Fruit fly (Drosophila melanogaster): ENCODE data around the gene mRpS21.
A peak's percentile ranks its signal among the peaks of the same experiment; 100 is the strongest.

mRpS21 gene

DNA sequence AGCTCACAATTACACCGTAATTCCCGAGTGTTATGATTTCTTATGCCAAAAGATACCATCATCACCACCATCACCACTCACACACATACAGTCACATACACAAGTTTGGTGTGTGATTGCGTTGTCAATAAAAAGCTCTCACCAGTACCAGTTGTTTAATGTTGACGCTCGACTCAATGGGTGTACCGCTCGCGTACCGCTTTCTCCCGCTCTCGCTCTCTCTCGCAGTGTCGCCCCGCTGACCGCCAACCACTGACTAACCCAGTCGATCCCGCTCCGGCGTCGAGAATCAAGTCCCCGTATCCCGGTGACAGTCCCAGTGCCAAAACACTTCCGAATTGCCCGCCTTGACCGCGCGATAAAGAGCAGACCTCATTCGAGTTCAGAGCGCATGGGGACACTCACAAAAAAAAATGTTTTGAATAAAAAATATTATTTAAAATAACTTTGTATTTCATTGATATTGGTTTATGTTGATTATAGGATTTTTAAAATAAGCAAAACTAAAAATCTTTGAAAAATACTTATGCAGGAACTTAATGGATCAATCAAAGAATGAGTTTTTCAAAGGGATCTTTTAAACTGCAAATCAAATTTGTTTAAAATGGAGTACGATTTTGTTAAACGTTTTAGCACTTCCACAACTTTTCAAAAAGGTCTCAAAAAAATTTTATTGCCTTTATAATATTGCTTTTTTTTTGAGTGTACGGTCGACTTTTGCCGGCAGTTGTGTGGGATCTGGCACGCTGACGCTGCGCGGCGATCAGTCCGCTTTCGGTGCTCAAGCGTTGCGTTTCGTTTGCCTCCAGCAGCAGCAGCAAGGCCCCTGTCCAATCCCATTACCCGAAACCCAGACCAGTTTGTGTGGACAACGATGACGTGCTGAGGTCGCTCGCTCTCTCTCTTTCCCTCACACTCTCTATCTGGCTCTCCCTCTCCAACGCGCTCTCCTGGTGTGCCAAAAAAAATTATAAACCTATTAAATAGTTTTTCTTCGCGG, 17.1 kb downstream of the mRpS21 start, which contains the start of gene Dic1 (continued):
- TF ChIP-seq stwl (tag; optimal IDR thresholded peaks at IDR 0.05) (peak; percentile 37), repo (GFP tag; optimal IDR thresholded peaks at IDR 0.05) (peak; percentile 82), hkb (optimal IDR thresholded peaks at IDR 0.05) (no peak), hkb (GFP tag; IDR thresholded peaks at IDR 0.05) (peak; percentile 96), Sox100B (GFP tag; optimal IDR thresholded peaks at IDR 0.05) (peak; percentile 99), phol (tag; optimal IDR thresholded peaks at IDR 0.05) (peak; percentile 98), Adf1 (GFP tag; IDR thresholded peaks at IDR 0.05) (peak; percentile 73), dati (GFP tag; IDR thresholded peaks at IDR 0.05) (peak; percentile 77), CG15514 (GFP tag; optimal IDR thresholded peaks at IDR 0.05) (peak; percentile 90), schlank (tag; optimal IDR thresholded peaks at IDR 0.05) (peak; percentile 91), CG30431 (GFP tag; optimal IDR thresholded peaks at IDR 0.05) (peak; percentile 93), CG32532 (GFP tag; IDR thresholded peaks at IDR 0.05) (peak; percentile 93), CG4617 (GFP tag; optimal IDR thresholded peaks at IDR 0.05; ENCODE audit: borderline replicate concordance) (peak; percentile 84), CG6791 (GFP tag; IDR thresholded peaks at IDR 0.05; ENCODE audit: partially characterized antibody) (no peak), CG10274 (GFP tag; optimal IDR thresholded peaks at IDR 0.05) (peak; percentile 91), gsb (GFP tag; IDR thresholded peaks at IDR 0.05) (peak; percentile 75), CG18011 (GFP tag; optimal IDR thresholded peaks at IDR 0.05) (peak; percentile 87), CG31224 (GFP tag; IDR thresholded peaks at IDR 0.05) (peak; percentile 86), tna (GFP tag; IDR thresholded peaks at IDR 0.05; ENCODE audit: partially characterized antibody) (peak; percentile 52; the same call in 1 of the 2 replicates), CG3995 (GFP tag; optimal IDR thresholded peaks at IDR 0.05) (peak; percentile 74), nom (GFP tag; optimal IDR thresholded peaks at IDR 0.05) (peak; percentile 87), cg (GFP tag; optimal IDR thresholded peaks at IDR 0.05) (peak; percentile 74), hth (optimal IDR thresholded peaks at IDR 0.05) (no peak), CG8359 (GFP tag; optimal IDR thresholded peaks at IDR 0.05; ENCODE audit: borderline replicate concordance) (peak; percentile 90), dysf (GFP tag; IDR thresholded peaks at IDR 0.05) (peak; percentile 96), Atf-2 (GFP tag; optimal IDR thresholded peaks at IDR 0.05) (peak; percentile 92), tgo (GFP tag; IDR thresholded peaks at IDR 0.05) (peak; percentile 92), CG10366 (GFP tag; IDR thresholded peaks at IDR 0.05) (peak; percentile 89), CG6854 (GFP tag; optimal IDR thresholded peaks at IDR 0.05) (peak; percentile 98), CG3065 (GFP tag; optimal IDR thresholded peaks at IDR 0.05) (peak; percentile 61), pnt (GFP tag; optimal IDR thresholded peaks at IDR 0.05) (peak; percentile 88), bab2 (GFP tag; optimal IDR thresholded peaks at IDR 0.05) (peak; percentile 90), CG4328 (GFP tag; optimal IDR thresholded peaks at IDR 0.05) (peak; percentile 96), CG6683 (GFP tag; optimal IDR thresholded peaks at IDR 0.05) (peak; percentile 96), CG9437 (GFP tag; optimal IDR thresholded peaks at IDR 0.05) (peak; percentile 95), danr (GFP tag; IDR thresholded peaks at IDR 0.05) (peak; percentile 85), BEAF-32 (GFP tag; optimal IDR thresholded peaks at IDR 0.05) (no peak), CG8388 (GFP tag; optimal IDR thresholded peaks at IDR 0.05) (peak; percentile 96), NK7.1 (GFP tag; optimal IDR thresholded peaks at IDR 0.05) (peak; percentile 79), sim (GFP tag; IDR thresholded peaks at IDR 0.05) (no peak), Abd-B (GFP tag; optimal IDR thresholded peaks at IDR 0.05) (peak; percentile 96), knrl (GFP tag; IDR thresholded peaks at IDR 0.05; ENCODE audit: partially characterized antibody) (no peak), CG12659 (GFP tag; optimal IDR thresholded peaks at IDR 0.05) (peak; percentile 99), CG17802 (tag; optimal IDR thresholded peaks at IDR 0.05) (peak; percentile 82), Hr51 (GFP tag; optimal IDR thresholded peaks at IDR 0.05) (peak; percentile 91 to 98), Elba2 (GFP tag; optimal IDR thresholded peaks at IDR 0.05) (peak; percentile 49), CG17829 (tag; optimal IDR thresholded peaks at IDR 0.05) (peak; percentile 94)
